Worm (Caenorhabditis elegans): Measurements from ENCODE around the gene C29H12.2.

- no peak for TF ChIP-seq efl-1 (optimal IDR thresholded peaks at IDR 0.05)
- no peak for TF ChIP-seq efl-1 (GFP tag; optimal IDR thresholded peaks at IDR 0.05 in 1 of 2)
- TF ChIP-seq skn-1 (tag; optimal IDR thresholded peaks at IDR 0.05): no peak
- TF ChIP-seq lir-3 (tag; optimal IDR thresholded peaks at IDR 0.05; ENCODE audit: poor library complexity): no peak
- no peak for TF ChIP-seq nhr-11 (tag; optimal IDR thresholded peaks at IDR 0.05)
- no peak for TF ChIP-seq nhr-77 (tag; optimal IDR thresholded peaks at IDR 0.05)
- TF ChIP-seq ces-1 (GFP tag; optimal IDR thresholded peaks at IDR 0.05): no peak
- peak; percentile 78 for TF ChIP-seq lin-14 (GFP tag; optimal IDR thresholded peaks at IDR 0.05)
- TF ChIP-seq unc-86 (tag; optimal IDR thresholded peaks at IDR 0.05): no peak
- no peak for TF ChIP-seq fkh-10 (GFP tag; optimal IDR thresholded peaks at IDR 0.05)
- no peak for TF ChIP-seq dpl-1 (GFP tag; optimal IDR thresholded peaks at IDR 0.05)
These were observed 51.4 kb downstream of the C29H12.2 start for ce11 chrII:6175027-6175426.

Data from whole organism, L1 larva.